Worm (Caenorhabditis elegans) whole organism, L2 larva: ENCODE measurements around the gene R11.4.
"Not testable (repeated sequence)": the region's sequence is repeated elsewhere in the genome, so short reads cannot be mapped to it uniquely, and the experiment has no call there.

ENCODE experiments used
- F13H6.1 ChIP-seq: sonication (generic microtip); optimal IDR thresholded peaks from 2 replicates; lab custom pipeline; 2016; ENCODE audit warnings: missing genetic modification characterization, missing compliant biosample characterization
- R02D3.7 ChIP-seq: fragments of 150-350 bp; optimal IDR thresholded peaks from 2 replicates; lab custom pipeline; 2014; ENCODE audit warnings: missing biosample characterization, missing genetic modification characterization
- ZK546.5 ChIP-seq: sonication (generic microtip); optimal IDR thresholded peaks from 2 replicates; lab custom pipeline; 2017; ENCODE audit warnings: missing biosample characterization, missing genetic modification characterization
- alr-1 ChIP-seq: fragments of 150-350 bp; optimal IDR thresholded peaks from 2 replicates; lab custom pipeline; 2014; ENCODE audit warnings: missing biosample characterization, missing genetic modification characterization
- aly-2 ChIP-seq: fragments of 150-350 bp; optimal IDR thresholded peaks from 2 replicates; lab custom pipeline; 2014; ENCODE audit warnings: missing biosample characterization, missing genetic modification characterization
- ama-1 ChIP-seq: fragments of 150-350 bp; optimal IDR thresholded peaks from 2 replicates; lab custom pipeline; 2018; ENCODE audit warnings: inconsistent platforms
- blmp-1 ChIP-seq: sonication (generic microtip); optimal IDR thresholded peaks from 2 replicates; lab custom pipeline; 2017; ENCODE audit warnings: missing genetic modification characterization, mild to moderate bottlenecking, missing compliant biosample characterization, antibody characterized with exemption, moderate library complexity; ENCODE audit not compliant: insufficient read depth
- ceh-16 ChIP-seq: fragments of 150-350 bp; optimal IDR thresholded peaks from 2 replicates; lab custom pipeline; 2014; ENCODE audit warnings: missing biosample characterization, missing genetic modification characterization
- ceh-82 ChIP-seq: fragments of 150-350 bp; optimal IDR thresholded peaks from 2 replicates; lab custom pipeline; 2014; ENCODE audit warnings: missing biosample characterization, missing genetic modification characterization
- crh-2 ChIP-seq: sonication (generic microtip); optimal IDR thresholded peaks from 2 replicates; lab custom pipeline; 2017; ENCODE audit warnings: missing biosample characterization, missing genetic modification characterization
- dmd-4 ChIP-seq: sonication (generic microtip); optimal IDR thresholded peaks from 2 replicates; lab custom pipeline; 2017; ENCODE audit warnings: missing biosample characterization, missing genetic modification characterization
- egl-27 ChIP-seq: sonication (generic microtip); optimal IDR thresholded peaks from 3 replicates; lab custom pipeline; 2017; ENCODE audit warnings: missing biosample characterization, missing genetic modification reagents, missing genetic modification characterization
- elt-1 ChIP-seq: fragments of 150-350 bp; optimal IDR thresholded peaks from 2 replicates; lab custom pipeline; 2014; ENCODE audit warnings: missing biosample characterization, missing genetic modification characterization
- elt-3 ChIP-seq: sonication (generic microtip); optimal IDR thresholded peaks from 2 replicates; lab custom pipeline; 2017; ENCODE audit warnings: missing biosample characterization, missing genetic modification characterization
- fos-1 ChIP-seq: fragments of 150-350 bp; optimal IDR thresholded peaks from 2 replicates; lab custom pipeline; 2014; ENCODE audit warnings: missing biosample characterization, missing genetic modification characterization
- gmeb-1 ChIP-seq: fragments of 150-350 bp; optimal IDR thresholded peaks from 2 replicates; lab custom pipeline; 2014; ENCODE audit warnings: missing biosample characterization, missing genetic modification characterization
- lin-11 ChIP-seq: fragments of 150-350 bp; sonication (generic microtip); optimal IDR thresholded peaks from 2 replicates; lab custom pipeline; 2014; ENCODE audit warnings: missing biosample characterization, missing genetic modification characterization, inconsistent platforms, mixed read lengths
- lin-13 ChIP-seq: fragments of 150-350 bp; optimal IDR thresholded peaks from 2 replicates; lab custom pipeline; 2014; ENCODE audit warnings: missing biosample characterization, missing genetic modification reagents, missing genetic modification characterization
- lin-39 ChIP-seq: fragments of 150-350 bp; optimal IDR thresholded peaks from 2 replicates; lab custom pipeline; 2014; ENCODE audit warnings: missing biosample characterization, missing genetic modification reagents, missing genetic modification characterization
- lsy-2 ChIP-seq, 2 experiments: fragments of 150-350 bp in 1 of 2; sonication (generic microtip) in 1 of 2; optimal IDR thresholded peaks; 2 replicates each; lab custom pipeline; 2014 to 2017; ENCODE audit warnings: missing biosample characterization in 2 of 2, missing genetic modification characterization in 2 of 2
- mab-5 ChIP-seq: fragments of 150-350 bp; optimal IDR thresholded peaks from 2 replicates; lab custom pipeline; 2014; ENCODE audit warnings: missing biosample characterization, missing genetic modification characterization
- mbf-1 ChIP-seq: sonication (generic microtip); optimal IDR thresholded peaks from 2 replicates; lab custom pipeline; 2017; ENCODE audit warnings: missing biosample characterization, missing genetic modification characterization
- nhr-10 ChIP-seq: sonication (generic microtip); optimal IDR thresholded peaks from 2 replicates; lab custom pipeline; 2017; ENCODE audit warnings: missing biosample characterization, missing genetic modification characterization
- nhr-11 ChIP-seq: fragments of 150-350 bp; optimal IDR thresholded peaks from 2 replicates; lab custom pipeline; 2014; ENCODE audit warnings: missing biosample characterization, missing genetic modification characterization
- nhr-12 ChIP-seq: fragments of 150-350 bp; optimal IDR thresholded peaks from 2 replicates; lab custom pipeline; 2014; ENCODE audit warnings: missing biosample characterization, missing genetic modification characterization
- nhr-129 ChIP-seq: fragments of 150-350 bp; optimal IDR thresholded peaks from 2 replicates; lab custom pipeline; 2014; ENCODE audit warnings: missing biosample characterization, missing genetic modification characterization
- nhr-21 ChIP-seq: fragments of 150-350 bp; optimal IDR thresholded peaks from 2 replicates; lab custom pipeline; 2014; ENCODE audit warnings: missing biosample characterization, missing genetic modification characterization
- nhr-23 ChIP-seq: fragments of 150-350 bp; optimal IDR thresholded peaks from 2 replicates; lab custom pipeline; 2014; ENCODE audit warnings: missing biosample characterization, missing genetic modification reagents, missing genetic modification characterization
- nhr-25 ChIP-seq: fragments of 150-350 bp; sonication (generic microtip); optimal IDR thresholded peaks from 3 replicates; lab custom pipeline; 2014; ENCODE audit warnings: missing biosample characterization, missing genetic modification characterization
- nhr-6 ChIP-seq: fragments of 150-350 bp; optimal IDR thresholded peaks from 2 replicates; lab custom pipeline; 2014; ENCODE audit warnings: missing biosample characterization, missing genetic modification characterization
- nhr-77 ChIP-seq: fragments of 150-350 bp; optimal IDR thresholded peaks from 2 replicates; lab custom pipeline; 2014; ENCODE audit warnings: missing biosample characterization, missing genetic modification characterization
- peb-1 ChIP-seq: fragments of 150-350 bp; optimal IDR thresholded peaks from 2 replicates; lab custom pipeline; 2014; ENCODE audit warnings: missing biosample characterization, missing genetic modification characterization
- sem-4 ChIP-seq: fragments of 150-350 bp; optimal IDR thresholded peaks from 2 replicates; lab custom pipeline; 2014; ENCODE audit warnings: missing biosample characterization, missing genetic modification reagents, missing genetic modification characterization
- skn-1 ChIP-seq: sonication (generic microtip); optimal IDR thresholded peaks from 2 replicates; lab custom pipeline; 2017; ENCODE audit warnings: missing biosample characterization, missing genetic modification characterization
- sma-3 ChIP-seq: sonication (generic microtip); optimal IDR thresholded peaks from 2 replicates; lab custom pipeline; 2016; ENCODE audit warnings: missing genetic modification reagents, missing genetic modification characterization, missing compliant biosample characterization
- sma-9 ChIP-seq, 2 experiments: fragments of 150-350 bp in 1 of 2; sonication (generic microtip) in 1 of 2; optimal IDR thresholded peaks; 2 replicates each; lab custom pipeline; 2014 to 2016; ENCODE audit warnings: missing genetic modification characterization in 2 of 2, mild to moderate bottlenecking in 1 of 2, missing biosample characterization in 1 of 2, missing compliant biosample characterization in 1 of 2, missing genetic modification reagents in 1 of 2, moderate library complexity in 1 of 2
- snpc-4 ChIP-seq: fragments of 150-350 bp; optimal IDR thresholded peaks from 2 replicates; lab custom pipeline; 2014; ENCODE audit warnings: missing biosample characterization, missing genetic modification characterization
- unc-39 ChIP-seq: fragments of 150-350 bp; optimal IDR thresholded peaks from 2 replicates; lab custom pipeline; 2014; ENCODE audit warnings: missing biosample characterization, missing genetic modification characterization
- unc-62 ChIP-seq: fragments of 150-350 bp; optimal IDR thresholded peaks from 2 replicates; lab custom pipeline; 2014; ENCODE audit warnings: missing biosample characterization, missing genetic modification reagents, missing genetic modification characterization
- zag-1 ChIP-seq: fragments of 150-350 bp; optimal IDR thresholded peaks from 2 replicates; lab custom pipeline; 2014; ENCODE audit warnings: missing biosample characterization, missing genetic modification characterization
- ztf-11 ChIP-seq: sonication (generic microtip); optimal IDR thresholded peaks from 2 replicates; lab custom pipeline; 2017; ENCODE audit warnings: missing biosample characterization, missing genetic modification characterization
- ztf-4 ChIP-seq: fragments of 150-350 bp; optimal IDR thresholded peaks from 2 replicates; lab custom pipeline; 2014; ENCODE audit warnings: missing biosample characterization, missing genetic modification characterization

Gene R11.4

ce11 chrX:16217749-16218148 is 7.3 kb upstream of the R11.4 start:
- no peak for TF ChIP-seq mbf-1
- TF ChIP-seq skn-1 (tag; lab: Kevin White, UChicago), result no peak
- TF ChIP-seq nhr-6 (tag; lab: Kevin White, UChicago), result no peak
- no peak for TF ChIP-seq elt-1 (tag; lab: Kevin White, UChicago)
- no peak for TF ChIP-seq snpc-4 (tag; lab: Kevin White, UChicago)
- TF ChIP-seq ztf-4 (tag; lab: Kevin White, UChicago), result no peak
- TF ChIP-seq nhr-25, result no peak
- no peak for TF ChIP-seq R02D3.7 (tag; lab: Kevin White, UChicago)
- no peak for TF ChIP-seq nhr-11 (tag; lab: Kevin White, UChicago)
- no peak for TF ChIP-seq fos-1
- TF ChIP-seq sma-3 (GFP tag; lab: Kevin White, UChicago), result no peak
- no peak for TF ChIP-seq mab-5 (tag; lab: Kevin White, UChicago)
- TF ChIP-seq, all 48 proteins: peak for 0

ce11 chrX:16217108-16217507 is 6.7 kb upstream of the R11.4 start, which contains the start of gene F23A7.1:
Gene F23A7.1 (plus strand): TSS chrX:16217408.
- TF ChIP-seq lin-39 (tag; lab: Kevin White, UChicago) (no peak), nhr-10 (tag; lab: Kevin White, UChicago) (no peak), elt-3 (tag; lab: Kevin White, UChicago) (no peak)

- not testable (repeated sequence) for TF ChIP-seq nhr-21, mab-5, snpc-4 (tag; lab: Kevin White, UChicago)
These were observed 2.7 kb upstream of the R11.4 start, which contains the start of gene F23A7.8 for ce11 chrX:16213073-16213472. Gene F23A7.8 (plus strand): TSS chrX:16213373.

ce11 chrX:16212306-16212705 is 1.9 kb upstream of the R11.4 start, which contains the start of gene F23A7.4:
Gene F23A7.4 (plus strand): TSS chrX:16212606.
- not testable (repeated sequence) for TF ChIP-seq gmeb-1, crh-2, zag-1 (tag; lab: Kevin White, UChicago)

- TF ChIP-seq aly-2 (tag; lab: Kevin White, UChicago), result no peak
- TF ChIP-seq nhr-23 (tag; lab: Kevin White, UChicago), result no peak
- TF ChIP-seq unc-39 (tag; lab: Kevin White, UChicago), result no peak
- peak; percentile 80 for TF ChIP-seq sma-9 (GFP tag; optimal IDR thresholded peaks at IDR 0.05; lab: Kevin White, UChicago)
- TF ChIP-seq sma-9 (tag; optimal IDR thresholded peaks at IDR 0.05; lab: Kevin White, UChicago), result no peak
- peak; percentile 61 for TF ChIP-seq egl-27
- TF ChIP-seq nhr-77 (tag; lab: Kevin White, UChicago), result peak; percentile 70
- TF ChIP-seq skn-1 (tag; lab: Kevin White, UChicago), result no peak
- TF ChIP-seq alr-1, result no peak
- TF ChIP-seq R02D3.7 (tag; lab: Kevin White, UChicago), result no peak
- no peak for TF ChIP-seq dmd-4 (tag; lab: Kevin White, UChicago)
- peak; percentile 72 for TF ChIP-seq sem-4 (tag; lab: Kevin White, UChicago)
- peak; percentile 77 for TF ChIP-seq fos-1
- TF ChIP-seq lsy-2 (tag; optimal IDR thresholded peaks at IDR 0.05; lab: Kevin White, UChicago), result peak; percentile 72 to 81
- no peak for TF ChIP-seq ZK546.5
- no peak for TF ChIP-seq lin-39 (tag; lab: Kevin White, UChicago)
- peak; percentile 61 for TF ChIP-seq ceh-82 (tag; lab: Kevin White, UChicago)
- peak; percentile 20 for TF ChIP-seq ztf-11
- peak; percentile 64 for TF ChIP-seq nhr-25
- no peak for TF ChIP-seq elt-1 (tag; lab: Kevin White, UChicago)
- no peak for TF ChIP-seq nhr-12 (tag; lab: Kevin White, UChicago)
- TF ChIP-seq blmp-1, result peak; percentile 5
- TF ChIP-seq ceh-16, result no peak
- TF ChIP-seq peb-1 (tag; lab: Kevin White, UChicago), result no peak
- no peak for TF ChIP-seq unc-62 (GFP tag; lab: Kevin White, UChicago)
- no peak for TF ChIP-seq elt-3 (tag; lab: Kevin White, UChicago)
- TF ChIP-seq snpc-4 (tag; lab: Kevin White, UChicago), result peak; percentile 86
- peak; percentile 31 for TF ChIP-seq ztf-4 (tag; lab: Kevin White, UChicago)
- TF ChIP-seq gmeb-1 (tag; lab: Kevin White, UChicago), result peak; percentile 76
- TF ChIP-seq sma-3 (GFP tag; lab: Kevin White, UChicago), result peak; percentile 85
- peak; percentile 42 for TF ChIP-seq zag-1 (tag; lab: Kevin White, UChicago)
- peak; percentile 88 for TF ChIP-seq crh-2 (tag; lab: Kevin White, UChicago)
- no peak for TF ChIP-seq ama-1
- peak; percentile 71 for TF ChIP-seq nhr-6 (tag; lab: Kevin White, UChicago)
- TF ChIP-seq lin-13 (GFP tag; lab: Kevin White, UChicago), result peak; percentile 77
- peak; percentile 95 for TF ChIP-seq nhr-129
- peak; percentile 84 for TF ChIP-seq lin-11 (tag; lab: Kevin White, UChicago)
- peak; percentile 88 for TF ChIP-seq nhr-21 (tag; lab: Kevin White, UChicago)
- peak; percentile 79 for TF ChIP-seq F13H6.1 (tag; lab: Kevin White, UChicago)
- TF ChIP-seq nhr-11 (tag; lab: Kevin White, UChicago), result no peak
These were observed 758 bp downstream of the R11.4 start for ce11 chrX:16209660-16210059.
